Fruit fly (Drosophila melanogaster) whole organism, adult: ENCODE results near the gene GluRIIB.

Experiments
- Hr96 ChIP-seq: fragments of 200-800 bp; sonication (Bioruptor generic); optimal IDR thresholded peaks from 2 replicates; lab custom pipeline; 2016; ENCODE audit warnings: missing biosample characterization, missing genetic modification characterization
- Mnt ChIP-seq: fragments of 200-800 bp; sonication (Bioruptor generic); optimal IDR thresholded peaks from 2 replicates; lab custom pipeline; 2016; ENCODE audit warnings: missing biosample characterization, mild to moderate bottlenecking, missing genetic modification characterization
- cnc ChIP-seq, 2 experiments: fragments of >200 bp; optimal IDR thresholded peaks; 2 replicates each; lab custom pipeline; 2017

- TF ChIP-seq cnc (optimal IDR thresholded peaks at IDR 0.05; lab: Kevin White, UChicago), result no peak
- no peak for TF ChIP-seq Hr96 (GFP tag; lab: Kevin White, UChicago)
- no peak for TF ChIP-seq Mnt
Observed at dm6 chr2L:5569503-5569902, 10.4 kb downstream of the GluRIIB start.
